Fruit fly (Drosophila melanogaster) whole organism, embryonic: ENCODE data around the gene Rab8.

ENCODE experiments used
- Ada2b ChIP-seq: fragments of 200-800 bp; sonication (Bioruptor generic); IDR thresholded peaks from 2 replicates; pipeline ENCODE4 v1.3.6; 2022; ENCODE audit warnings: missing biosample characterization, missing genetic modification characterization
- Aef1 ChIP-seq: fragments of 200-800 bp; sonication (Bioruptor generic); IDR thresholded peaks from 3 replicates; pipeline ENCODE4 v1.3.6; 2022; ENCODE audit warnings: missing biosample characterization, missing genetic modification characterization
- CG10267 ChIP-seq: fragments of 200-800 bp; sonication (Bioruptor generic); optimal IDR thresholded peaks from 2 replicates; lab custom pipeline; 2018; ENCODE audit warnings: missing biosample characterization, mild to moderate bottlenecking, missing genetic modification characterization, moderate library complexity
- CG10274 ChIP-seq: fragments of 200-800 bp; sonication (Bioruptor generic); optimal IDR thresholded peaks from 3 replicates; lab custom pipeline; 2017; ENCODE audit warnings: missing biosample characterization, mild to moderate bottlenecking, missing genetic modification characterization
- CG12155 ChIP-seq: fragments of 200-800 bp; sonication (Bioruptor generic); optimal IDR thresholded peaks from 3 replicates; lab custom pipeline; 2016; ENCODE audit warnings: missing biosample characterization, missing genetic modification characterization
- CG15514 ChIP-seq: fragments of 200-800 bp; sonication (Bioruptor generic); optimal IDR thresholded peaks from 3 replicates; lab custom pipeline; 2017; ENCODE audit warnings: missing biosample characterization, missing genetic modification characterization, mild to moderate bottlenecking, moderate library complexity, missing genetic modification reagents
- CG1603 ChIP-seq: fragments of 200-800 bp; sonication (Bioruptor generic); optimal IDR thresholded peaks from 2 replicates; lab custom pipeline; 2019; ENCODE audit warnings: missing biosample characterization, mild to moderate bottlenecking, missing genetic modification characterization, moderate library complexity
- CG2116 ChIP-seq: fragments of 200-800 bp; sonication (Bioruptor generic); optimal IDR thresholded peaks from 3 replicates; lab custom pipeline; 2018; ENCODE audit warnings: missing biosample characterization, mild to moderate bottlenecking, missing genetic modification characterization
- CG30020 ChIP-seq: fragments of 200-800 bp; optimal IDR thresholded peaks from 2 replicates; lab custom pipeline; 2019; ENCODE audit warnings: missing biosample characterization, mild to moderate bottlenecking, missing genetic modification characterization, moderate library complexity
- CG3163 ChIP-seq: fragments of 200-800 bp; sonication (Bioruptor generic); optimal IDR thresholded peaks from 3 replicates; lab custom pipeline; 2016; ENCODE audit warnings: missing biosample characterization, missing genetic modification characterization
- CG33213 ChIP-seq: fragments of 200-800 bp; sonication (Bioruptor generic); optimal IDR thresholded peaks from 3 replicates; lab custom pipeline; 2016; ENCODE audit warnings: missing biosample characterization, missing genetic modification characterization
- CG3847 ChIP-seq: fragments of 200-800 bp; sonication (Bioruptor generic); IDR thresholded peaks from 2 replicates; pipeline ENCODE4 v1.3.6; 2022; ENCODE audit warnings: missing biosample characterization, missing genetic modification characterization
- CG4617 ChIP-seq: fragments of 200-800 bp; sonication (Bioruptor generic); optimal IDR thresholded peaks from 3 replicates; lab custom pipeline; 2016; ENCODE audit warnings: missing biosample characterization, missing genetic modification characterization, borderline replicate concordance
- CG4707 ChIP-seq: fragments of 200-800 bp; sonication (Bioruptor generic); optimal IDR thresholded peaks from 2 replicates; lab custom pipeline; 2018; ENCODE audit warnings: missing biosample characterization, mild to moderate bottlenecking, missing genetic modification characterization, moderate library complexity
- CG6683 ChIP-seq: fragments of 200-800 bp; sonication (Bioruptor generic); optimal IDR thresholded peaks from 2 replicates; lab custom pipeline; 2017; ENCODE audit warnings: missing biosample characterization, mild to moderate bottlenecking, missing genetic modification characterization, missing genetic modification reagents
- CG6791 ChIP-seq: fragments of 200-800 bp; sonication (Bioruptor generic); IDR thresholded peaks from 3 replicates; pipeline ENCODE4 v1.3.6; 2022; ENCODE audit warnings: missing biosample characterization, missing genetic modification characterization; ENCODE audit not compliant: partially characterized antibody
- CG9609 ChIP-seq: fragments of 200-800 bp; sonication (Bioruptor generic); optimal IDR thresholded peaks from 3 replicates; lab custom pipeline; 2016; ENCODE audit warnings: missing biosample characterization, missing genetic modification characterization
- CHES-1-like ChIP-seq: fragments of 200-800 bp; sonication (Bioruptor generic); optimal IDR thresholded peaks from 2 replicates; lab custom pipeline; 2016; ENCODE audit warnings: missing biosample characterization, missing genetic modification characterization
- Dip2 ChIP-seq: fragments of 200-800 bp; sonication (Bioruptor generic); IDR thresholded peaks from 2 replicates; pipeline ENCODE4 v1.3.6; 2022; ENCODE audit warnings: missing biosample characterization, missing genetic modification characterization
- Dll ChIP-seq: fragments of 200-800 bp; sonication (Bioruptor generic); IDR thresholded peaks from 4 replicates; pipeline ENCODE4 v1.3.6; 2022; ENCODE audit warnings: missing biosample characterization, missing genetic modification characterization; ENCODE audit not compliant: partially characterized antibody
- E2f2 ChIP-seq: fragments of 200-800 bp; sonication (Bioruptor generic); IDR thresholded peaks from 2 replicates; pipeline ENCODE4 v1.3.6; 2022; ENCODE audit warnings: missing biosample characterization, missing genetic modification characterization
- HHEX ChIP-seq: fragments of 200-800 bp; sonication (Bioruptor generic); optimal IDR thresholded peaks from 3 replicates; lab custom pipeline; 2017; ENCODE audit warnings: missing biosample characterization, mild to moderate bottlenecking, missing genetic modification characterization, missing genetic modification reagents
- Hand ChIP-seq: fragments of 200-800 bp; sonication (Bioruptor generic); optimal IDR thresholded peaks from 2 replicates; lab custom pipeline; 2017; ENCODE audit warnings: mild to moderate bottlenecking, missing biosample characterization, missing genetic modification reagents, missing genetic modification characterization
- NC2β ChIP-seq: fragments of 200-800 bp; sonication (Bioruptor generic); optimal IDR thresholded peaks from 2 replicates; lab custom pipeline; 2016; ENCODE audit warnings: missing biosample characterization, missing genetic modification characterization
- Oli ChIP-seq: fragments of 200-800 bp; sonication (Bioruptor generic); optimal IDR thresholded peaks from 2 replicates; lab custom pipeline; 2018; ENCODE audit warnings: missing biosample characterization, mild to moderate bottlenecking, missing genetic modification characterization, moderate library complexity
- Opbp ChIP-seq: fragments of 200-800 bp; sonication (Bioruptor generic); IDR thresholded peaks from 3 replicates; pipeline ENCODE4 v1.3.6; 2022; ENCODE audit warnings: missing biosample characterization, missing genetic modification characterization; ENCODE audit not compliant: partially characterized antibody
- Sry-δ ChIP-seq: fragments of 200-800 bp; sonication (Bioruptor generic); optimal IDR thresholded peaks from 2 replicates; lab custom pipeline; 2016; ENCODE audit warnings: missing biosample characterization, missing genetic modification characterization
- YL-1 ChIP-seq: fragments of 200-800 bp; sonication (Bioruptor generic); optimal IDR thresholded peaks from 3 replicates; lab custom pipeline; 2017; ENCODE audit warnings: missing biosample characterization, mild to moderate bottlenecking, missing genetic modification characterization
- ara ChIP-seq: fragments of 200-800 bp; sonication (Bioruptor generic); IDR thresholded peaks from 2 replicates; pipeline ENCODE4 v1.3.6; 2022; ENCODE audit warnings: missing biosample characterization, missing genetic modification characterization
- btn ChIP-seq: fragments of 200-800 bp; sonication (Bioruptor generic); optimal IDR thresholded peaks from 2 replicates; lab custom pipeline; 2016; ENCODE audit warnings: missing biosample characterization, missing genetic modification characterization
- ci ChIP-seq: fragments of 200-800 bp; sonication (Bioruptor generic); IDR thresholded peaks from 3 replicates; pipeline ENCODE4 v1.3.6; 2022; ENCODE audit warnings: missing biosample characterization, missing genetic modification characterization
- crp ChIP-seq, 2 experiments: fragments of 200-800 bp; sonication (Bioruptor generic); optimal IDR thresholded peaks; 2 replicates in 1 of 2; 3 replicates in 1 of 2; lab custom pipeline; 2017; ENCODE audit warnings: missing biosample characterization in 2 of 2, missing genetic modification characterization in 2 of 2, mild to moderate bottlenecking in 1 of 2, moderate library complexity in 1 of 2
- inv ChIP-seq: fragments of 200-800 bp; sonication (Bioruptor generic); IDR thresholded peaks from 2 replicates; pipeline ENCODE4 v1.3.6; 2022; ENCODE audit warnings: missing biosample characterization, missing genetic modification characterization; ENCODE audit not compliant: partially characterized antibody
- knrl ChIP-seq: fragments of 200-800 bp; sonication (Bioruptor generic); IDR thresholded peaks from 3 replicates; pipeline ENCODE4 v1.3.6; 2022; ENCODE audit warnings: missing biosample characterization, missing genetic modification characterization; ENCODE audit not compliant: partially characterized antibody
- lov ChIP-seq, 2 experiments: fragments of 200-800 bp in 1 of 2; fragments of >200 bp in 1 of 2; sonication (Bioruptor generic) in 1 of 2; IDR thresholded peaks in 1 of 2; optimal IDR thresholded peaks in 1 of 2; 2 replicates in 1 of 2; 3 replicates in 1 of 2; pipeline versions ENCODE4 v1.3.6 to Lab custom; 2017 to 2022; ENCODE audit warnings: missing biosample characterization in 1 of 2, missing genetic modification characterization in 1 of 2
- nau ChIP-seq: fragments of 200-800 bp; sonication (Bioruptor generic); optimal IDR thresholded peaks from 3 replicates; lab custom pipeline; 2017; ENCODE audit warnings: missing biosample characterization, mild to moderate bottlenecking, missing genetic modification characterization, missing genetic modification reagents
- nerfin-1 ChIP-seq: fragments of 200-800 bp; sonication (Bioruptor generic); optimal IDR thresholded peaks from 3 replicates; lab custom pipeline; 2019; ENCODE audit warnings: missing biosample characterization, mild to moderate bottlenecking, missing genetic modification characterization, moderate library complexity
- pb ChIP-seq: fragments of 200-800 bp; sonication (Bioruptor generic); optimal IDR thresholded peaks from 3 replicates; lab custom pipeline; 2016; ENCODE audit warnings: missing biosample characterization, missing genetic modification characterization
- ranshi ChIP-seq: fragments of 200-800 bp; sonication (Bioruptor generic); IDR thresholded peaks from 2 replicates; pipeline ENCODE4 v1.3.6; 2022; ENCODE audit warnings: missing biosample characterization, missing genetic modification characterization
- run ChIP-seq: fragments of 200-800 bp; sonication (Bioruptor generic); optimal IDR thresholded peaks from 3 replicates; lab custom pipeline; 2018; ENCODE audit warnings: missing biosample characterization, mild to moderate bottlenecking, missing genetic modification characterization
- slbo ChIP-seq: fragments of 200-800 bp; sonication (Bioruptor generic); IDR thresholded peaks from 2 replicates; pipeline ENCODE4 v1.3.6; 2022; ENCODE audit warnings: missing biosample characterization, missing genetic modification characterization
- sob ChIP-seq: fragments of 200-800 bp; sonication (Bioruptor generic); IDR thresholded peaks from 2 replicates; pipeline ENCODE4 v1.3.6; 2022; ENCODE audit warnings: missing biosample characterization, missing genetic modification characterization
- stwl ChIP-seq: fragments of 200-800 bp; sonication (Bioruptor generic); optimal IDR thresholded peaks from 3 replicates; lab custom pipeline; 2018; ENCODE audit warnings: missing biosample characterization, mild to moderate bottlenecking, missing genetic modification characterization, moderate library complexity
- tll ChIP-seq, 2 experiments: fragments of 200-800 bp in 1 of 2; fragments of >200 bp in 1 of 2; sonication (Bioruptor generic) in 1 of 2; optimal IDR thresholded peaks; 2 replicates each; lab custom pipeline; 2017 to 2019; ENCODE audit warnings: missing biosample characterization in 2 of 2, missing genetic modification characterization in 2 of 2, mild to moderate bottlenecking in 1 of 2, moderate library complexity in 1 of 2
- tx ChIP-seq: fragments of 200-800 bp; sonication (Bioruptor generic); optimal IDR thresholded peaks from 2 replicates; lab custom pipeline; 2016; ENCODE audit warnings: missing biosample characterization, missing genetic modification characterization
- vnd ChIP-seq: fragments of 200-800 bp; sonication (Bioruptor generic); IDR thresholded peaks from 3 replicates; pipeline ENCODE4 v1.3.6; 2022; ENCODE audit warnings: missing biosample characterization, missing genetic modification characterization; ENCODE audit not compliant: partially characterized antibody
- wek ChIP-seq: fragments of 200-800 bp; sonication (Bioruptor generic); optimal IDR thresholded peaks from 3 replicates; lab custom pipeline; 2018; ENCODE audit warnings: missing biosample characterization, mild to moderate bottlenecking, missing genetic modification characterization, moderate library complexity
- z ChIP-seq: fragments of 200-800 bp; sonication (Bioruptor generic); IDR thresholded peaks from 3 replicates; pipeline ENCODE4 v1.3.6; 2022; ENCODE audit warnings: missing biosample characterization, missing genetic modification characterization

Rab8 gene

dm6 chr3L:19914833-19915232 is 44.0 kb upstream of the Rab8 start, which contains the start of gene Rpn1 (continued):
- no peak for TF ChIP-seq ranshi (GFP tag; lab: Robert Waterston, UW)
- TF ChIP-seq sob: 0 out of 2 replicates have a peak, but pooled peaks have one; percentile 24
- TF ChIP-seq tll (GFP tag; optimal IDR thresholded peaks at IDR 0.05; lab: Kevin White, UChicago): no peak
- no peak for TF ChIP-seq wek (GFP tag; lab: Kevin White, UChicago)
- TF ChIP-seq CG3163 (GFP tag; lab: Kevin White, UChicago): no peak
- TF ChIP-seq CG6791 (GFP tag; lab: Robert Waterston, UW): peak; percentile 62; the same call in 1 of the 3 replicates
- peak; percentile 88 for TF ChIP-seq E2f2 (GFP tag; lab: Robert Waterston, UW)
- TF ChIP-seq stwl (tag; lab: Kevin White, UChicago): peak; percentile 50
- no peak for TF ChIP-seq btn
- peak; percentile 9 for TF ChIP-seq CG12155
- peak; percentile 92 for TF ChIP-seq CG4617
- TF ChIP-seq Oli (tag; lab: Kevin White, UChicago): no peak
- no peak for TF ChIP-seq Hand (GFP tag; lab: Kevin White, UChicago)
- peak; percentile 89 for TF ChIP-seq Sry-δ (GFP tag; lab: Kevin White, UChicago)
- TF ChIP-seq run: no peak
- peak; percentile 53 for TF ChIP-seq YL-1 (GFP tag; lab: Kevin White, UChicago)
- peak; percentile 14; the same call in 1 of the 2 replicates for TF ChIP-seq slbo (GFP tag; lab: Robert Waterston, UW)
- TF ChIP-seq CG10267: peak; percentile 17
- peak; percentile 36 for TF ChIP-seq CG30020 (tag; lab: Kevin White, UChicago)
- TF ChIP-seq CG9609 (GFP tag; lab: Kevin White, UChicago): peak; percentile 30
- peak; percentile 43 for TF ChIP-seq CG3847 (GFP tag; lab: Robert Waterston, UW)
- TF ChIP-seq CG2116 (GFP tag; lab: Kevin White, UChicago): peak; percentile 77
- 0 out of 4 replicates have a peak, but pooled peaks have one; percentile 51 for TF ChIP-seq Dll (GFP tag; lab: Robert Waterston, UW)
- no peak for TF ChIP-seq tx (GFP tag; lab: Kevin White, UChicago)
- TF ChIP-seq HHEX (GFP tag; lab: Kevin White, UChicago): no peak
- TF ChIP-seq knrl (GFP tag; lab: Robert Waterston, UW): peak; percentile 54; the same call in 2 of the 3 replicates
- TF ChIP-seq Opbp (GFP tag; lab: Robert Waterston, UW): peak; percentile 76
- TF ChIP-seq Ada2b (GFP tag; lab: Robert Waterston, UW): no peak
- peak; percentile 76 for TF ChIP-seq CG15514 (GFP tag; lab: Kevin White, UChicago)
- peak; percentile 4 for TF ChIP-seq CHES-1-like
- TF ChIP-seq ara: no peak
- peak; percentile 37 for TF ChIP-seq CG33213
- TF ChIP-seq nerfin-1: no peak
- no peak for TF ChIP-seq z (GFP tag; lab: Robert Waterston, UW)
- no peak for TF ChIP-seq CG4707
- TF ChIP-seq ci (GFP tag; lab: Robert Waterston, UW): peak; percentile 49; the same call in 2 of the 3 replicates
- TF ChIP-seq crp (GFP tag; optimal IDR thresholded peaks at IDR 0.05; lab: Kevin White, UChicago): peak in 1 of 2 experiments; percentile 30
- no peak for TF ChIP-seq CG10274 (GFP tag; lab: Kevin White, UChicago)
- TF ChIP-seq lov (optimal IDR thresholded peaks at IDR 0.05; lab: Kevin White, UChicago): no peak
- 0 out of 3 replicates have a peak, but pooled peaks have one; percentile 44 for TF ChIP-seq lov (GFP tag; IDR thresholded peaks at IDR 0.05; lab: Robert Waterston, UW)
- TF ChIP-seq nau: no peak
- 0 out of 2 replicates have a peak, but pooled peaks have one; percentile 26 for TF ChIP-seq inv
- TF ChIP-seq NC2β (GFP tag; lab: Kevin White, UChicago): no peak
- TF ChIP-seq Aef1 (GFP tag; lab: Robert Waterston, UW): no peak
- TF ChIP-seq CG1603: no peak
- no peak for TF ChIP-seq Dip2
- 0 out of 3 replicates have a peak, but pooled peaks have one; percentile 33 for TF ChIP-seq vnd (GFP tag; lab: Robert Waterston, UW)
- TF ChIP-seq pb (GFP tag; lab: Kevin White, UChicago): no peak
- no peak for TF ChIP-seq CG6683 (GFP tag; lab: Kevin White, UChicago)
